Fruit fly (Drosophila melanogaster): ENCODE results near the gene Ddr.
A peak's percentile ranks its signal among the peaks of the same experiment; 100 is the strongest.

Ddr gene

dm6 chr2L:6306895-6307294 lies 54.0 kb downstream of the Ddr start (continued):
- TF ChIP-seq Myb (GFP tag; optimal IDR thresholded peaks at IDR 0.05): no peak
- 0 out of 3 replicates have a peak, but pooled peaks have one; percentile 17 for TF ChIP-seq CG17361 (GFP tag; IDR thresholded peaks at IDR 0.05)
- no peak for TF ChIP-seq sug (tag; optimal IDR thresholded peaks at IDR 0.05)
- TF ChIP-seq CG3065 (GFP tag; optimal IDR thresholded peaks at IDR 0.05): no peak
- TF ChIP-seq CG10654 (GFP tag; optimal IDR thresholded peaks at IDR 0.05): no peak
- no peak for TF ChIP-seq Elba2 (GFP tag; optimal IDR thresholded peaks at IDR 0.05)
- TF ChIP-seq btn (GFP tag; optimal IDR thresholded peaks at IDR 0.05): no peak
- TF ChIP-seq CG11504 (tag; optimal IDR thresholded peaks at IDR 0.05): peak; percentile 54
- no peak for TF ChIP-seq ato (GFP tag; IDR thresholded peaks at IDR 0.05; ENCODE audit: partially characterized antibody)
- TF ChIP-seq CG14965 (GFP tag; optimal IDR thresholded peaks at IDR 0.05; ENCODE audit: borderline replicate concordance): no peak
- peak; percentile 30 for TF ChIP-seq Oli (tag; optimal IDR thresholded peaks at IDR 0.05)
- no peak for TF ChIP-seq CG2875 (GFP tag; optimal IDR thresholded peaks at IDR 0.05)
- TF ChIP-seq CG11695 (GFP tag; IDR thresholded peaks at IDR 0.05): 0 out of 3 replicates have a peak, but pooled peaks have one; percentile 18
- no peak for TF ChIP-seq Camta (GFP tag; optimal IDR thresholded peaks at IDR 0.05)
- no peak for TF ChIP-seq tio (GFP tag; optimal IDR thresholded peaks at IDR 0.05)
- TF ChIP-seq Scr (GFP tag; IDR thresholded peaks at IDR 0.05; ENCODE audit: partially characterized antibody): no peak
- TF ChIP-seq salm (tag; optimal IDR thresholded peaks at IDR 0.05): no peak
- TF ChIP-seq H2.0 (GFP tag; IDR thresholded peaks at IDR 0.05): no peak
- no peak for TF ChIP-seq trh (GFP tag; optimal IDR thresholded peaks at IDR 0.05)
- TF ChIP-seq Trl (optimal IDR thresholded peaks at IDR 0.05): no peak
- TF ChIP-seq Trl (GFP tag; optimal IDR thresholded peaks at IDR 0.05): no peak
- no peak for TF ChIP-seq aop (GFP tag; IDR thresholded peaks at IDR 0.05)
- no peak for TF ChIP-seq sisA (GFP tag; IDR thresholded peaks at IDR 0.05)
- TF ChIP-seq CG12391 (tag; optimal IDR thresholded peaks at IDR 0.05): peak; percentile 7
- TF ChIP-seq CG13123 (GFP tag; optimal IDR thresholded peaks at IDR 0.05): no peak
- TF ChIP-seq CG9437 (GFP tag; optimal IDR thresholded peaks at IDR 0.05): no peak
- no peak for TF ChIP-seq en (GFP tag; optimal IDR thresholded peaks at IDR 0.05)
- peak; percentile 43; the same call in 1 of the 3 replicates for TF ChIP-seq row (GFP tag; IDR thresholded peaks at IDR 0.05)
- TF ChIP-seq lola (GFP tag; optimal IDR thresholded peaks at IDR 0.05): no peak
- peak; percentile 55 for TF ChIP-seq gem (tag; optimal IDR thresholded peaks at IDR 0.05)
- TF ChIP-seq Stat92E (GFP tag; optimal IDR thresholded peaks at IDR 0.05): no peak
- TF ChIP-seq CG10321 (GFP tag; IDR thresholded peaks at IDR 0.05): no peak
- TF ChIP-seq CG15073 (GFP tag; optimal IDR thresholded peaks at IDR 0.05): no peak
- no peak for TF ChIP-seq CG3726 (GFP tag; IDR thresholded peaks at IDR 0.05)
- no peak for TF ChIP-seq CG12299 (tag; optimal IDR thresholded peaks at IDR 0.05)
- peak in 1 of 2 experiments; percentile 33 for TF ChIP-seq eve (GFP tag; optimal IDR thresholded peaks at IDR 0.05)
- peak; percentile 47 for TF ChIP-seq lab (GFP tag; optimal IDR thresholded peaks at IDR 0.05)
- TF ChIP-seq jigr1 (GFP tag; IDR thresholded peaks at IDR 0.05): no peak
- peak; percentile 37 for TF ChIP-seq dmrt99B (tag; optimal IDR thresholded peaks at IDR 0.05)
- TF ChIP-seq CG8388 (GFP tag; optimal IDR thresholded peaks at IDR 0.05): peak; percentile 23
- no peak for TF ChIP-seq caup (GFP tag; optimal IDR thresholded peaks at IDR 0.05; ENCODE audit: severe bottlenecking)
- no peak for TF ChIP-seq NFAT (GFP tag; IDR thresholded peaks at IDR 0.05)
- peak; percentile 48 for TF ChIP-seq CG18599 (GFP tag; optimal IDR thresholded peaks at IDR 0.05)
- TF ChIP-seq Ets97D (GFP tag; optimal IDR thresholded peaks at IDR 0.05): no peak
- TF ChIP-seq CG15011 (GFP tag; optimal IDR thresholded peaks at IDR 0.05): no peak
- TF ChIP-seq CG11093 (GFP tag; IDR thresholded peaks at IDR 0.05): no peak
- TF ChIP-seq Drgx (GFP tag; IDR thresholded peaks at IDR 0.05): no peak
- TF ChIP-seq crol (GFP tag; IDR thresholded peaks at IDR 0.05): no peak
- TF ChIP-seq Dfd (GFP tag; optimal IDR thresholded peaks at IDR 0.05): no peak
- TF ChIP-seq fd64A (GFP tag; optimal IDR thresholded peaks at IDR 0.05): no peak
- no peak for TF ChIP-seq pros (GFP tag; optimal IDR thresholded peaks at IDR 0.05)

Measured in whole organism, embryonic.